Worm (Caenorhabditis elegans): ENCODE results near the gene T02C1.1.

Gene T02C1.1

ce11 chrIII:9269012-9269471 is 21.7 kb downstream of the T02C1.1 start, which contains the start of gene clip-1:
TSS of gene clip-1 (minus strand) at chrIII:9269062.
- peak; percentile 60 for TF ChIP-seq sem-4 (tag; optimal IDR thresholded peaks at IDR 0.05)
- TF ChIP-seq ama-1 (optimal IDR thresholded peaks at IDR 0.05): no peak
- peak; percentile 38 for TF ChIP-seq gmeb-1 (tag; optimal IDR thresholded peaks at IDR 0.05)
- TF ChIP-seq ztf-1 (GFP tag; conservative IDR thresholded peaks at IDR 0.05): no peak
- no peak for TF ChIP-seq lin-13 (GFP tag; optimal IDR thresholded peaks at IDR 0.05)
- no peak for TF ChIP-seq elt-1 (tag; optimal IDR thresholded peaks at IDR 0.05)
- TF ChIP-seq fos-1 (tag; optimal IDR thresholded peaks at IDR 0.05): peak; percentile 36
- no peak for TF ChIP-seq zag-1 (tag; optimal IDR thresholded peaks at IDR 0.05)
- peak; percentile 56 for TF ChIP-seq blmp-1 (tag; optimal IDR thresholded peaks at IDR 0.05; ENCODE audit: insufficient read depth)
- peak; percentile 8 for TF ChIP-seq F13H6.1 (tag; optimal IDR thresholded peaks at IDR 0.05)
- TF ChIP-seq lsy-2 (tag; optimal IDR thresholded peaks at IDR 0.05): peak in 1 of 2 experiments; percentile 19
- peak; percentile 49 for TF ChIP-seq nhr-21 (tag; optimal IDR thresholded peaks at IDR 0.05)
- peak; percentile 60 for TF ChIP-seq sma-9 (GFP tag; optimal IDR thresholded peaks at IDR 0.05)
- no peak for TF ChIP-seq sma-9 (tag; optimal IDR thresholded peaks at IDR 0.05)
- TF ChIP-seq nhr-23 (tag; optimal IDR thresholded peaks at IDR 0.05): no peak
- TF ChIP-seq sma-3 (GFP tag; optimal IDR thresholded peaks at IDR 0.05): peak; percentile 57
- TF ChIP-seq lin-39 (tag; optimal IDR thresholded peaks at IDR 0.05): no peak
- TF ChIP-seq nhr-129 (tag; optimal IDR thresholded peaks at IDR 0.05): peak; percentile 16
- TF ChIP-seq aly-2 (tag; optimal IDR thresholded peaks at IDR 0.05): no peak
- TF ChIP-seq egl-27 (tag; optimal IDR thresholded peaks at IDR 0.05): no peak
- no peak for TF ChIP-seq alr-1 (tag; optimal IDR thresholded peaks at IDR 0.05)
- peak; percentile 66 for TF ChIP-seq nhr-25 (tag; optimal IDR thresholded peaks at IDR 0.05)
- TF ChIP-seq nhr-6 (tag; optimal IDR thresholded peaks at IDR 0.05): no peak

- TF ChIP-seq fos-1 (tag; optimal IDR thresholded peaks at IDR 0.05): peak; percentile 21
- TF ChIP-seq elt-3 (tag; optimal IDR thresholded peaks at IDR 0.05): no peak
- TF ChIP-seq nhr-129 (tag; optimal IDR thresholded peaks at IDR 0.05): no peak
- peak; percentile 69 for TF ChIP-seq unc-55 (GFP tag; optimal IDR thresholded peaks at IDR 0.05)
- TF ChIP-seq F13H6.1 (tag; optimal IDR thresholded peaks at IDR 0.05): peak; percentile 2
- no peak for TF ChIP-seq skn-1 (tag; optimal IDR thresholded peaks at IDR 0.05)
- peak; percentile 36 for TF ChIP-seq zag-1 (tag; optimal IDR thresholded peaks at IDR 0.05)
- peak; percentile 40 for TF ChIP-seq mab-5 (tag; optimal IDR thresholded peaks at IDR 0.05)
- no peak for TF ChIP-seq ztf-1 (GFP tag; conservative IDR thresholded peaks at IDR 0.05)
- peak; percentile 21 for TF ChIP-seq sma-9 (GFP tag; optimal IDR thresholded peaks at IDR 0.05)
- no peak for TF ChIP-seq sma-9 (tag; optimal IDR thresholded peaks at IDR 0.05)
Observed at ce11 chrIII:9270183-9270582, 22.9 kb downstream of the T02C1.1 start.

ce11 chrIII:9271389-9271918 is 24.1 kb downstream of the T02C1.1 start:
- peak; percentile 61 for TF ChIP-seq sem-4 (tag; optimal IDR thresholded peaks at IDR 0.05)
- TF ChIP-seq ama-1 (optimal IDR thresholded peaks at IDR 0.05): no peak
- no peak for TF ChIP-seq nhr-10 (tag; optimal IDR thresholded peaks at IDR 0.05)
- TF ChIP-seq mbf-1 (tag; optimal IDR thresholded peaks at IDR 0.05): no peak
- TF ChIP-seq sma-9 (GFP tag; optimal IDR thresholded peaks at IDR 0.05): peak; percentile 22
- no peak for TF ChIP-seq sma-9 (tag; optimal IDR thresholded peaks at IDR 0.05)
- peak; percentile 10 for TF ChIP-seq C34F6.9 (tag; optimal IDR thresholded peaks at IDR 0.05)
- TF ChIP-seq zag-1 (tag; optimal IDR thresholded peaks at IDR 0.05): peak; percentile 73

DNA sequence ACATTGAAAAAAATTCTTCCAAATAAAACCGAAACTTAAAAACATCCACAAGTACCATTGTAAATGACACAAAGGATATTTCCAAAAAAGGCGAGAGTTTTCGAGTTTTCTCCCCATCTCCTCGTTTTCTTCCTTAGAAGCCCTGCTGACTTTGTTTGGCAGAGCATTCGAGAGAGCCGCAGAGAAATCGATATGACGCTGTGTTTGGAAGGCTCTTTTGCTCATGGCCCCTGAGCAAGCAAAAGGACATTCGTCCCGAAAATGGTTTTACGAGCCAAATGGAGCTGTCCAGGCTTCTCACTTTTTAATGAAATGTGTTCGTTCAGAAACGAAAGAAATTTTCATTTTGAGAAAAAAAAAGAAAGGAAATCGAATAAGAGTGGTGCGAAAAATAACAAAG is 24.8 kb downstream of the T02C1.1 start:
- TF ChIP-seq C34F6.9 (tag; optimal IDR thresholded peaks at IDR 0.05) (peak; percentile 46), unc-55 (GFP tag; optimal IDR thresholded peaks at IDR 0.05) (peak; percentile 22), Y55F3AM.14 (GFP tag; optimal IDR thresholded peaks at IDR 0.05) (no peak), lsy-2 (tag; optimal IDR thresholded peaks at IDR 0.05) (peak in 1 of 2 experiments; percentile 16)

- no peak for TF ChIP-seq unc-39 (tag; optimal IDR thresholded peaks at IDR 0.05)
- TF ChIP-seq ceh-82 (tag; optimal IDR thresholded peaks at IDR 0.05): no peak
- TF ChIP-seq ZK546.5 (tag; optimal IDR thresholded peaks at IDR 0.05): no peak
- TF ChIP-seq blmp-1 (tag; optimal IDR thresholded peaks at IDR 0.05; ENCODE audit: insufficient read depth): peak; percentile 58
- no peak for TF ChIP-seq nhr-12 (tag; optimal IDR thresholded peaks at IDR 0.05)
- peak; percentile 16 for TF ChIP-seq fos-1 (tag; optimal IDR thresholded peaks at IDR 0.05)
- no peak for TF ChIP-seq C34F6.9 (tag; optimal IDR thresholded peaks at IDR 0.05)
Observed at ce11 chrIII:9277803-9278202, 30.5 kb downstream of the T02C1.1 start.

Measured in whole organism, L2 larva.